Fruit fly (Drosophila melanogaster): ENCODE results near the gene Nxf3.

Nxf3 gene

dm6 chr3L:14002524-14003135 lies 37.6 kb downstream of the Nxf3 start:
- TF ChIP-seq CG14655 (GFP tag; optimal IDR thresholded peaks at IDR 0.05) (no peak), gl (tag; optimal IDR thresholded peaks at IDR 0.05) (no peak), Ets98B (GFP tag; IDR thresholded peaks at IDR 0.05) (peak; percentile 54; the same call in 1 of the 2 replicates), Pif1B (GFP tag; optimal IDR thresholded peaks at IDR 0.05) (peak; percentile 67), CG34367 (tag; optimal IDR thresholded peaks at IDR 0.05) (peak; percentile 4), CG32121 (GFP tag; IDR thresholded peaks at IDR 0.05) (peak; percentile 43; the same call in 1 of the 2 replicates), CG8301 (tag; optimal IDR thresholded peaks at IDR 0.05) (no peak), Snoo (tag; optimal IDR thresholded peaks at IDR 0.05) (no peak)

DNA sequence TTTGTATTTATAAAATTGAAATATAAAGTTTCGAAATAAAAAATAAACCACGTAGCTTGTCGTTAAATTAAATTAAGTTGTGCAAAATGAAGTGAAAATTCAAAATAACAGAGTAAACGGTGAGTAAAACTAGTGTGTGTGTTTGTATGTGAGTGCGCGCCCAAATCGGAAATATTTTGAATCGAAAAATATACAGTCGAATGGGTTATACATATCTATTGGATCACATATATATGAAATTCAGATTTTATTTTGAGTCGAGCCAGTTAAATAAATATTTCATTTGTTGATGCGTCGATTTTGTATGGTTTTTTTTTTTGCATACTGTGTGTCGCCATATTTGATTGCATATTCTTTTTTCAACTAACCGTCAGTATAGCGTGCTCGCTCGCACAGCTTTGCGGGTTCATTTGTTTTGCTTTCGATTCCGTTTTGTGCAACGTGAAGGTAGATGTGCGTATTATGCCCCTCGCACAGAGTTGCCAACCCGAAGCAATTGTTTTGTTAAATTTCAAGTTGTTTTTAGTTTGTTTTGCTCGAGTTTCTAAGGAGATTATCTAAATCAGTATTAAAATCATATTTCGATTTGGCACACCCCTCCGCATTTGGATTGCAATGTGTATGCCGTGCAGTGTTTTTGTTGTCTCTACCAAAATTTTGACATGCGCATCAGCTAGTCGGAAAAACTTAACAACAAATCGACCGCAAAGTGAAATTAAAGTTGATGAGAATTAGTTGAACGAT lies 38.5 kb downstream of the Nxf3 start:
- no peak for TF ChIP-seq rn (GFP tag; IDR thresholded peaks at IDR 0.05)
- no peak for TF ChIP-seq CG8159 (tag; optimal IDR thresholded peaks at IDR 0.05)
- TF ChIP-seq Pif1A (GFP tag; optimal IDR thresholded peaks at IDR 0.05): no peak
- no peak for TF ChIP-seq CG10348 (GFP tag; IDR thresholded peaks at IDR 0.05)
- peak; percentile 21 for TF ChIP-seq CG8301 (tag; optimal IDR thresholded peaks at IDR 0.05)
- TF ChIP-seq EcR (GFP tag; optimal IDR thresholded peaks at IDR 0.05): no peak
- TF ChIP-seq Snoo (tag; optimal IDR thresholded peaks at IDR 0.05): no peak
- no peak; the same call in 1 of the 2 replicates for TF ChIP-seq CG12605 (GFP tag; IDR thresholded peaks at IDR 0.05)
- no peak for TF ChIP-seq CG9948 (tag; optimal IDR thresholded peaks at IDR 0.05)
- TF ChIP-seq CG14655 (GFP tag; optimal IDR thresholded peaks at IDR 0.05): no peak
- no peak; the same call in 1 of the 2 replicates for TF ChIP-seq Ets98B (GFP tag; IDR thresholded peaks at IDR 0.05)
- peak; percentile 34; the same call in 2 of the 3 replicates for TF ChIP-seq fd96Ca (GFP tag; IDR thresholded peaks at IDR 0.05)
- peak; percentile 71; the same call in 2 of the 3 replicates for TF ChIP-seq CG4496 (GFP tag; IDR thresholded peaks at IDR 0.05)
- peak; percentile 21 for TF ChIP-seq CG15710 (tag; optimal IDR thresholded peaks at IDR 0.05)
- TF ChIP-seq CG13204 (GFP tag; optimal IDR thresholded peaks at IDR 0.05): no peak
- TF ChIP-seq gl (tag; optimal IDR thresholded peaks at IDR 0.05): peak; percentile 11
- TF ChIP-seq Pif1B (GFP tag; optimal IDR thresholded peaks at IDR 0.05): no peak
- TF ChIP-seq CG32121 (GFP tag; IDR thresholded peaks at IDR 0.05): no peak
- peak; percentile 43 for TF ChIP-seq CG34367 (tag; optimal IDR thresholded peaks at IDR 0.05)
- no peak for TF ChIP-seq CG17806 (tag; optimal IDR thresholded peaks at IDR 0.05)
- TF ChIP-seq D1 (tag; optimal IDR thresholded peaks at IDR 0.05): no peak

DNA sequence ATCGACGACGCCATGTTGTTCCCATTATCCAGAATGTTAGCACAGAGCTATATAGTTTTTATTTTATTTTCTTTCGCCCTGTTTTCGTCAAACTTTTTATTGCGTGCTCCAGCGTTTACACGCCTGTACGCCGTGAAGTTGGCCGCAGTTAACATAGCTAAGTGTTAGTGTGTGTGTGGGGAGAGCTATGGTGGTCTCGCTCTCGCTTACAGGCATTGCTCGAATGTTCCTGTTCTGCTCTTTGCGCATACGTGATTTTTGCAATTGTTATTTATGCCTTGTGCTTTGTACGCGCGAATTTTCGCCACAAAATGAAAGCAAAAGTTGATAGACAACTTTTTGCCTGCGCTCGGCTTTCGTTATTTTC lies 39.0 kb downstream of the Nxf3 start:
- TF ChIP-seq fd96Ca (GFP tag; IDR thresholded peaks at IDR 0.05) (peak; percentile 56; the same call in 1 of the 3 replicates), EcR (GFP tag; optimal IDR thresholded peaks at IDR 0.05) (no peak), gl (tag; optimal IDR thresholded peaks at IDR 0.05) (no peak), CG9948 (tag; optimal IDR thresholded peaks at IDR 0.05) (no peak), CG14655 (GFP tag; optimal IDR thresholded peaks at IDR 0.05) (peak; percentile 17), CG8159 (tag; optimal IDR thresholded peaks at IDR 0.05) (no peak), Pif1B (GFP tag; optimal IDR thresholded peaks at IDR 0.05) (no peak), CG34367 (tag; optimal IDR thresholded peaks at IDR 0.05) (no peak), rn (GFP tag; IDR thresholded peaks at IDR 0.05) (no peak), CG10348 (GFP tag; IDR thresholded peaks at IDR 0.05) (no peak), CG15710 (tag; optimal IDR thresholded peaks at IDR 0.05) (no peak), Pif1A (GFP tag; optimal IDR thresholded peaks at IDR 0.05) (no peak), Ets98B (GFP tag; IDR thresholded peaks at IDR 0.05) (peak; percentile 55), CG17806 (tag; optimal IDR thresholded peaks at IDR 0.05) (no peak), CG4496 (GFP tag; IDR thresholded peaks at IDR 0.05) (peak; percentile 17; the same call in 1 of the 3 replicates), CG32121 (GFP tag; IDR thresholded peaks at IDR 0.05) (peak; percentile 47; the same call in 1 of the 2 replicates), Snoo (tag; optimal IDR thresholded peaks at IDR 0.05) (no peak), CG13204 (GFP tag; optimal IDR thresholded peaks at IDR 0.05) (peak; percentile 18), CG12605 (GFP tag; IDR thresholded peaks at IDR 0.05) (peak; percentile 35; the same call in 1 of the 2 replicates), D1 (tag; optimal IDR thresholded peaks at IDR 0.05) (no peak)

DNA sequence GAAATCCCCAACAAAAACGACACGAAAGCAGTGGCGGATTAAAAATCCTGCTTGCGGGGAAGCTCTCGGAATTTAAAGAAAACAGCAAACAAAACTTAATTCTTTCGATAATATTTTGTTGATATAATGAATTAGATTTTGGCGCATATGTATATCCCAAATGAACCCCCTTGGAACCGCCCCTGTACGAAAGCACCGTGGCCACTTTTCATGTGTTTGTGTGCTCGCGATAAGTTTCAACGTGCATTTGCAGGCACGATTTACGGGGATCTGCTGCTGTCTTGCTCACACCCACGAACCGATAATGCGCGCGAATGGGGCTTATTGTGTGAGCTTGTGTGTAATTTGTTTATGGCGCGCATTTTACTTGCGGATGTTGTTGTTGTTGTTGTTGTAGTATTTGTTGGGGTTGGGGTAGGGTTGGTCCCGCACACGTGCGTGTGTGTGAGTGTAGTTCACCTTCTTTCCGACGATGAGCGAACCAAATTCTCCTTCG lies 40.0 kb downstream of the Nxf3 start:
- peak; percentile 99 for TF ChIP-seq Ets98B (GFP tag; IDR thresholded peaks at IDR 0.05)
- TF ChIP-seq CG13204 (GFP tag; optimal IDR thresholded peaks at IDR 0.05): peak; percentile 93
- TF ChIP-seq CG8301 (tag; optimal IDR thresholded peaks at IDR 0.05): peak; percentile 98
- peak; percentile 98 for TF ChIP-seq Pif1B (GFP tag; optimal IDR thresholded peaks at IDR 0.05)
- peak; percentile 100 for TF ChIP-seq fd96Ca (GFP tag; IDR thresholded peaks at IDR 0.05)
- TF ChIP-seq Snoo (tag; optimal IDR thresholded peaks at IDR 0.05): peak; percentile 96
- peak; percentile 48 for TF ChIP-seq EcR (GFP tag; optimal IDR thresholded peaks at IDR 0.05)
- peak; percentile 96 for TF ChIP-seq CG34367 (tag; optimal IDR thresholded peaks at IDR 0.05)
- TF ChIP-seq CG14655 (GFP tag; optimal IDR thresholded peaks at IDR 0.05): peak; percentile 98
- TF ChIP-seq gl (tag; optimal IDR thresholded peaks at IDR 0.05): peak; percentile 94
- TF ChIP-seq CG9948 (tag; optimal IDR thresholded peaks at IDR 0.05): peak; percentile 97
- peak; percentile 97 for TF ChIP-seq CG8159 (tag; optimal IDR thresholded peaks at IDR 0.05)
- TF ChIP-seq CG17806 (tag; optimal IDR thresholded peaks at IDR 0.05): peak; percentile 97
- TF ChIP-seq CG15710 (tag; optimal IDR thresholded peaks at IDR 0.05): peak; percentile 97
- TF ChIP-seq D1 (tag; optimal IDR thresholded peaks at IDR 0.05): no peak
- peak; percentile 98 for TF ChIP-seq Pif1A (GFP tag; optimal IDR thresholded peaks at IDR 0.05)
- peak; percentile 96 for TF ChIP-seq CG12605 (GFP tag; IDR thresholded peaks at IDR 0.05)
- peak; percentile 98 for TF ChIP-seq CG32121 (GFP tag; IDR thresholded peaks at IDR 0.05)
- peak; percentile 97 for TF ChIP-seq rn (GFP tag; IDR thresholded peaks at IDR 0.05)
- peak; percentile 99 for TF ChIP-seq CG4496 (GFP tag; IDR thresholded peaks at IDR 0.05)
- TF ChIP-seq CG10348 (GFP tag; IDR thresholded peaks at IDR 0.05): peak; percentile 98

All from whole organism, pupa.